Worm (Caenorhabditis elegans) whole organism, L2 larva: ENCODE data around the gene haf-3.

Source experiments
- ama-1 ChIP-seq: fragments of 150-350 bp; optimal IDR thresholded peaks from 2 replicates; lab custom pipeline; 2018; ENCODE audit warnings: inconsistent platforms
- egl-27 ChIP-seq: sonication (generic microtip); optimal IDR thresholded peaks from 3 replicates; lab custom pipeline; 2017; ENCODE audit warnings: missing biosample characterization, missing genetic modification reagents, missing genetic modification characterization
- elt-1 ChIP-seq: fragments of 150-350 bp; optimal IDR thresholded peaks from 2 replicates; lab custom pipeline; 2014; ENCODE audit warnings: missing biosample characterization, missing genetic modification characterization
- fos-1 ChIP-seq: fragments of 150-350 bp; optimal IDR thresholded peaks from 2 replicates; lab custom pipeline; 2014; ENCODE audit warnings: missing biosample characterization, missing genetic modification characterization
- lin-11 ChIP-seq: fragments of 150-350 bp; sonication (generic microtip); optimal IDR thresholded peaks from 2 replicates; lab custom pipeline; 2014; ENCODE audit warnings: missing biosample characterization, missing genetic modification characterization, inconsistent platforms, mixed read lengths
- lsy-2 ChIP-seq, 2 experiments: fragments of 150-350 bp in 1 of 2; sonication (generic microtip) in 1 of 2; optimal IDR thresholded peaks; 2 replicates each; lab custom pipeline; 2014 to 2017; ENCODE audit warnings: missing biosample characterization in 2 of 2, missing genetic modification characterization in 2 of 2
- mbf-1 ChIP-seq: sonication (generic microtip); optimal IDR thresholded peaks from 2 replicates; lab custom pipeline; 2017; ENCODE audit warnings: missing biosample characterization, missing genetic modification characterization
- mdl-1 ChIP-seq, 2 experiments: fragments of 150-350 bp in 1 of 2; sonication (generic microtip) in 1 of 2; optimal IDR thresholded peaks; 2 replicates each; lab custom pipeline; 2017; ENCODE audit warnings: missing biosample characterization in 2 of 2, missing genetic modification characterization in 2 of 2
- nhr-6 ChIP-seq: fragments of 150-350 bp; optimal IDR thresholded peaks from 2 replicates; lab custom pipeline; 2014; ENCODE audit warnings: missing biosample characterization, missing genetic modification characterization
- snpc-4 ChIP-seq: fragments of 150-350 bp; optimal IDR thresholded peaks from 2 replicates; lab custom pipeline; 2014; ENCODE audit warnings: missing biosample characterization, missing genetic modification characterization
- unc-62 ChIP-seq: fragments of 150-350 bp; optimal IDR thresholded peaks from 2 replicates; lab custom pipeline; 2014; ENCODE audit warnings: missing biosample characterization, missing genetic modification reagents, missing genetic modification characterization
- ztf-11 ChIP-seq: sonication (generic microtip); optimal IDR thresholded peaks from 2 replicates; lab custom pipeline; 2017; ENCODE audit warnings: missing biosample characterization, missing genetic modification characterization

DNA sequence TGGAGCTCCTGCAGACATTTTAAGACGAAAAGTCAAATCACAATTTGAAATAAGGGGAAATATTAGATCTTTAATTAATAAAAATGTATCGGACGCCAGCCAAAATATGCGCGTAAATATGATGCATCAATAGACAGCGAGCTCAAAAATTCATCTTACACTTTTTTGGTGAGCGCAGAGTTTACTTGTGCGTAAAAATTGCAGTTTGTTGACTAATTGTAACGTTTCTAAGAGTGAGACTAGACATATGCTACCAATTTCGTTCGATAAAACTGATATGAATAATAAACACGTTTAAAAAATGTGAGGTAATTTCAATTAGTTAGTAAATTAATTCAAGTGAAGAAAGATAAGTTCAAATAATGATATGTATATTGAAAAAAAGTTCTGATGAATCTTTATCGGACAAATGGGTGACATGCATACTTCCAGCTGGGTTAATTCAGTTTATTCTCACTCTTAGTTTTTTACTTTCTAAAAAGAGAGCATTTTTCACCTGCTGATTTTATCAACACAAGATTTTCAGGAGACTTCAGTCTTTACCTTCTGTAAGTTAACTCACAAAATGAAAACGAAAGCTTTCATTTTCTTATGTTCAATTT is 13.3 kb upstream of the haf-3 start, which contains the start of the genes nhr-285 and irld-52:
- TF ChIP-seq unc-62 (GFP tag; lab: Kevin White, UChicago) (no peak), nhr-6 (tag; lab: Kevin White, UChicago) (no peak), fos-1 (no peak), snpc-4 (no peak), ama-1 (lab: Kevin White, UChicago) (no peak), mbf-1 (no peak), mdl-1 (tag; optimal IDR thresholded peaks at IDR 0.05; lab: Kevin White, UChicago) (no peak), elt-1 (no peak), ztf-11 (no peak), lsy-2 (tag; optimal IDR thresholded peaks at IDR 0.05; lab: Kevin White, UChicago) (no peak), egl-27 (tag; lab: Kevin White, UChicago) (no peak), lin-11 (tag; lab: Kevin White, UChicago) (no peak)
